Worm (Caenorhabditis elegans): ENCODE data around the gene mrpl-39.

Gene mrpl-39

ce11 chrV:1821287-1821686 lies at the start of gene mrpl-39, which contains the start of gene gly-7:
TSS of gene mrpl-39 (plus strand) at chrV:1821579.
TSS of gene gly-7 (minus strand) at chrV:1821323.
- TF ChIP-seq ttx-3 (tag; optimal IDR thresholded peaks at IDR 0.05) (peak; percentile 27), ceh-2 (tag; optimal IDR thresholded peaks at IDR 0.05) (no peak), elt-4 (tag; optimal IDR thresholded peaks at IDR 0.05) (no peak), pat-9 (tag; optimal IDR thresholded peaks at IDR 0.05) (peak; percentile 48), nfya-1 (tag; optimal IDR thresholded peaks at IDR 0.05) (peak; percentile 59), eyg-1 (tag; optimal IDR thresholded peaks at IDR 0.05) (no peak), nhr-232 (tag; optimal IDR thresholded peaks at IDR 0.05) (no peak), elt-2 (tag; optimal IDR thresholded peaks at IDR 0.05) (peak; percentile 53), syd-9 (tag; optimal IDR thresholded peaks at IDR 0.05) (no peak), gmeb-2 (tag; optimal IDR thresholded peaks at IDR 0.05) (peak; percentile 47), hlh-15 (tag; optimal IDR thresholded peaks at IDR 0.05) (peak; percentile 8), C38D4.7 (GFP tag; optimal IDR thresholded peaks at IDR 0.05) (peak; percentile 59), tbx-7 (tag; optimal IDR thresholded peaks at IDR 0.05) (no peak), hlh-30 (tag; optimal IDR thresholded peaks at IDR 0.05; ENCODE audit: insufficient read depth) (no peak), ama-1 (optimal IDR thresholded peaks at IDR 0.05) (no peak), unc-55 (GFP tag; optimal IDR thresholded peaks at IDR 0.05) (no peak), unc-86 (tag; optimal IDR thresholded peaks at IDR 0.05) (peak; percentile 27), ceh-14 (tag; optimal IDR thresholded peaks at IDR 0.05) (no peak), hlh-13 (GFP tag; optimal IDR thresholded peaks at IDR 0.05) (no peak), fkh-6 (tag; optimal IDR thresholded peaks at IDR 0.05) (no peak), K02D7.2 (tag; optimal IDR thresholded peaks at IDR 0.05) (no peak), unc-3 (GFP tag; conservative IDR thresholded peaks at IDR 0.05) (no peak), unc-3 (tag; optimal IDR thresholded peaks at IDR 0.05) (no peak), sox-4 (tag; optimal IDR thresholded peaks at IDR 0.05) (peak; percentile 44), ceh-19 (GFP tag; optimal IDR thresholded peaks at IDR 0.05) (peak; percentile 14), pros-1 (tag; optimal IDR thresholded peaks at IDR 0.05) (no peak), dve-1 (tag; optimal IDR thresholded peaks at IDR 0.05) (no peak), mec-3 (tag; optimal IDR thresholded peaks at IDR 0.05; ENCODE audit: borderline replicate concordance) (no peak), pqm-1 (tag; optimal IDR thresholded peaks at IDR 0.05) (no peak), fkh-10 (GFP tag; optimal IDR thresholded peaks at IDR 0.05) (no peak), che-1 (tag; optimal IDR thresholded peaks at IDR 0.05) (peak; percentile 47), ceh-9 (tag; optimal IDR thresholded peaks at IDR 0.05) (no peak), ceh-48 (tag; optimal IDR thresholded peaks at IDR 0.05) (no peak), ceh-31 (tag; optimal IDR thresholded peaks at IDR 0.05) (peak; percentile 35), npax-4 (tag; optimal IDR thresholded peaks at IDR 0.05) (no peak), ahr-1 (tag; optimal IDR thresholded peaks at IDR 0.05) (peak; percentile 6), dmd-4 (tag; optimal IDR thresholded peaks at IDR 0.05; ENCODE audit: borderline replicate concordance) (no peak), ceh-45 (GFP tag; IDR thresholded peaks at IDR 0.05) (peak; percentile 37; the same call in 1 of the 2 replicates), pha-4 (tag; optimal IDR thresholded peaks at IDR 0.05) (no peak), pag-3 (tag; optimal IDR thresholded peaks at IDR 0.05; ENCODE audit: borderline replicate concordance) (no peak), ref-2 (tag; optimal IDR thresholded peaks at IDR 0.05) (no peak), lin-11 (tag; optimal IDR thresholded peaks at IDR 0.05) (peak; percentile 61), ceh-6 (GFP tag; optimal IDR thresholded peaks at IDR 0.05) (no peak), pax-1 (tag; optimal IDR thresholded peaks at IDR 0.05) (no peak), sox-2 (GFP tag; IDR thresholded peaks at IDR 0.05) (no peak), ztf-16 (tag; optimal IDR thresholded peaks at IDR 0.05) (peak; percentile 47), lim-6 (tag; optimal IDR thresholded peaks at IDR 0.05) (no peak), zip-5 (tag; optimal IDR thresholded peaks at IDR 0.05) (peak; percentile 16), ceh-34 (tag; optimal IDR thresholded peaks at IDR 0.05) (peak; percentile 15), odd-2 (tag; optimal IDR thresholded peaks at IDR 0.05) (peak; percentile 7), nhr-11 (tag; optimal IDR thresholded peaks at IDR 0.05) (no peak), ceh-24 (tag; optimal IDR thresholded peaks at IDR 0.05) (no peak), tbx-2 (tag; optimal IDR thresholded peaks at IDR 0.05) (peak; percentile 55), pha-2 (tag; optimal IDR thresholded peaks at IDR 0.05) (peak; percentile 33)
